Worm (Caenorhabditis elegans) whole organism, midembryonic: ENCODE data around the gene C09F12.2.

Source experiments
- T22C8.4 ChIP-seq: fragments of 200-800 bp; sonication (Bioruptor generic); IDR thresholded peaks from 2 replicates; pipeline ENCODE4 v1.3.6; 2022; ENCODE audit warnings: missing genetic modification characterization, missing compliant biosample characterization
- med-1 ChIP-seq: sonication (generic microtip); optimal IDR thresholded peaks from 2 replicates; lab custom pipeline; 2017; ENCODE audit warnings: missing genetic modification characterization, mild to moderate bottlenecking, missing compliant biosample characterization, antibody characterized with exemption, missing genetic modification reagents; ENCODE audit not compliant: insufficient read depth

ce11 chrX:11047183-11047582, 6.5 kb upstream of the C09F12.2 start, which contains the start of gene clc-1:
- TF ChIP-seq T22C8.4 (GFP tag; lab: Robert Waterston, UW) (no peak), med-1 (GFP tag; lab: Kevin White, UChicago) (no peak)
